Fruit fly (Drosophila melanogaster): ENCODE measurements around the gene CG8028.

Gene CG8028

DNA sequence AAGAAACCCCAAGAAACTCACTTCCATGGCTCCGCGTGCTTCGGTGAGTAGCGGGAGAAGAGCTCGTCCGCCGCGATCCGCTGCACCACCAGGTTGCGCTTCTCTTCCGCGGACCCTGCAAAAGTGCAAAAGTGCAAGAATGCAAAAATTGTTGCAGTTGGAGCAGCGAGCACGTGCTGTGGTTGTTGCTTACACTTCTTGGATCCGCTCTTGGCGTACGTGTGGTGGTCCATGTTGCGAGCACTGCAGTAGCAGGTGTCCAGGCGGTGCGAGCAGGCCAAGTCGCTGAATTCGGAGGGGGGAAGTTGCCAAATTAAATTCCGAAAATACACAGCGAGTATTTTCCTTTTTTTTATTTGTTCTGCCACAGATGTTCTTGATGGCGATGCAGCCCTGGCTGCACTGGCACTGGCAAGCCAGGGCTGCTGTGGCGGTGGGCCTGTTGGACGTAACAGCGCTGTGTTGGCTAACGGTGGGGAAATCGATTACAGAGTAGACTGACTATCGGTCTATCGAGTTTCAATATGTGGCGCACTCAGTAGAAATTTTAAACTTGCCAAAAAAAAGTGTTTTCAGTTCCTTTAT is 11.6 kb downstream of the CG8028 start, which contains the start of gene CG8010 (continued):
- TF ChIP-seq Awh (GFP tag; IDR thresholded peaks at IDR 0.05) (no peak), Ada2b (GFP tag; IDR thresholded peaks at IDR 0.05) (no peak), CG34224 (GFP tag; IDR thresholded peaks at IDR 0.05; ENCODE audit: partially characterized antibody) (peak; percentile 67), sob (GFP tag; IDR thresholded peaks at IDR 0.05) (0 out of 2 replicates have a peak, but pooled peaks have one; percentile 24), eyg (GFP tag; optimal IDR thresholded peaks at IDR 0.05) (no peak), CG18476 (GFP tag; optimal IDR thresholded peaks at IDR 0.05) (no peak), Usf (GFP tag; optimal IDR thresholded peaks at IDR 0.05) (no peak), bowl (GFP tag; IDR thresholded peaks at IDR 0.05) (no peak), tx (GFP tag; optimal IDR thresholded peaks at IDR 0.05) (peak; percentile 1), CG10462 (GFP tag; optimal IDR thresholded peaks at IDR 0.05) (no peak), CG9609 (GFP tag; optimal IDR thresholded peaks at IDR 0.05) (peak; percentile 28), z (GFP tag; IDR thresholded peaks at IDR 0.05) (0 out of 3 replicates have a peak, but pooled peaks have one; percentile 21), HmgZ (tag; optimal IDR thresholded peaks at IDR 0.05) (peak; percentile 56), Dek (tag; optimal IDR thresholded peaks at IDR 0.05) (no peak), pzg (GFP tag; optimal IDR thresholded peaks at IDR 0.05) (peak; percentile 86), Bgb (GFP tag; IDR thresholded peaks at IDR 0.05; ENCODE audit: partially characterized antibody) (peak; percentile 52; the same call in 1 of the 2 replicates), Dll (GFP tag; IDR thresholded peaks at IDR 0.05; ENCODE audit: partially characterized antibody) (peak; percentile 48; the same call in 1 of the 4 replicates), Dref (GFP tag; IDR thresholded peaks at IDR 0.05) (peak; percentile 79), rib (GFP tag; IDR thresholded peaks at IDR 0.05) (peak; percentile 55; the same call in 1 of the 2 replicates), Elba2 (GFP tag; optimal IDR thresholded peaks at IDR 0.05) (no peak), lilli (GFP tag; optimal IDR thresholded peaks at IDR 0.05) (peak; percentile 41), cg (GFP tag; optimal IDR thresholded peaks at IDR 0.05) (no peak), CG2120 (GFP tag; optimal IDR thresholded peaks at IDR 0.05) (peak; percentile 55), CG34422 (GFP tag; IDR thresholded peaks at IDR 0.05) (no peak), dm (GFP tag; optimal IDR thresholded peaks at IDR 0.05) (peak; percentile 78), run (tag; optimal IDR thresholded peaks at IDR 0.05) (no peak), ci (GFP tag; IDR thresholded peaks at IDR 0.05) (peak; percentile 58; the same call in 2 of the 3 replicates), Stat92E (GFP tag; optimal IDR thresholded peaks at IDR 0.05) (no peak), CG4360 (GFP tag; IDR thresholded peaks at IDR 0.05) (peak; percentile 16; the same call in 1 of the 2 replicates), grn (GFP tag; optimal IDR thresholded peaks at IDR 0.05) (no peak), CG10979 (tag; optimal IDR thresholded peaks at IDR 0.05) (peak; percentile 37), CG11560 (tag; IDR thresholded peaks at IDR 0.05) (no peak), CG7745 (tag; optimal IDR thresholded peaks at IDR 0.05) (no peak), cato (GFP tag; optimal IDR thresholded peaks at IDR 0.05; ENCODE audit: borderline replicate concordance) (no peak), sd (tag; optimal IDR thresholded peaks at IDR 0.05) (no peak), CG9932 (GFP tag; IDR thresholded peaks at IDR 0.05) (peak; percentile 56), inv (GFP tag; IDR thresholded peaks at IDR 0.05; ENCODE audit: partially characterized antibody) (peak; percentile 33; the same call in 1 of the 2 replicates), CG11456 (GFP tag; IDR thresholded peaks at IDR 0.05) (peak; percentile 39; the same call in 1 of the 3 replicates), ato (GFP tag; IDR thresholded peaks at IDR 0.05; ENCODE audit: partially characterized antibody) (peak; percentile 28; the same call in 1 of the 2 replicates), nmo (GFP tag; optimal IDR thresholded peaks at IDR 0.05) (peak; percentile 1), CG8478 (optimal IDR thresholded peaks at IDR 0.05) (no peak), lab (GFP tag; optimal IDR thresholded peaks at IDR 0.05) (no peak), amos (GFP tag; IDR thresholded peaks at IDR 0.05; ENCODE audit: partially characterized antibody) (peak; percentile 41; the same call in 1 of the 2 replicates), Kr (GFP tag; optimal IDR thresholded peaks at IDR 0.05) (no peak), C15 (GFP tag; IDR thresholded peaks at IDR 0.05) (no peak), CG15514 (GFP tag; optimal IDR thresholded peaks at IDR 0.05) (peak; percentile 77), Rfx (GFP tag; IDR thresholded peaks at IDR 0.05) (peak; percentile 57), gcm (GFP tag; optimal IDR thresholded peaks at IDR 0.05) (no peak), CG17829 (tag; optimal IDR thresholded peaks at IDR 0.05) (peak; percentile 41)
